Worm (Caenorhabditis elegans) whole organism, L3 larva: ENCODE results near the gene T13F2.2.
A peak's percentile ranks its signal among the peaks of the same experiment; 100 is the strongest.

Source experiments
- R02D3.7 ChIP-seq: fragments of 150-350 bp; optimal IDR thresholded peaks from 2 replicates; lab custom pipeline; 2014; ENCODE audit warnings: missing biosample characterization, missing genetic modification characterization
- ZK546.5 ChIP-seq: sonication (generic microtip); optimal IDR thresholded peaks from 2 replicates; lab custom pipeline; 2017; ENCODE audit warnings: missing biosample characterization, missing genetic modification characterization
- aly-2 ChIP-seq: fragments of 150-350 bp; optimal IDR thresholded peaks from 2 replicates; lab custom pipeline; 2014; ENCODE audit warnings: missing biosample characterization, missing genetic modification characterization
- ama-1 ChIP-seq: fragments of 150-350 bp; optimal IDR thresholded peaks from 2 replicates; lab custom pipeline; 2018
- ceh-28 ChIP-seq: fragments of 150-350 bp; optimal IDR thresholded peaks from 2 replicates; lab custom pipeline; 2014; ENCODE audit warnings: missing biosample characterization, missing genetic modification reagents, missing genetic modification characterization
- ceh-82 ChIP-seq: fragments of 150-350 bp; optimal IDR thresholded peaks from 2 replicates; lab custom pipeline; 2014; ENCODE audit warnings: missing biosample characterization, missing genetic modification characterization
- ceh-9 ChIP-seq: sonication (generic microtip); optimal IDR thresholded peaks from 2 replicates; lab custom pipeline; 2018; ENCODE audit warnings: missing biosample characterization, missing genetic modification characterization
- daf-12 ChIP-seq: fragments of 150-350 bp; optimal IDR thresholded peaks from 2 replicates; lab custom pipeline; 2014; ENCODE audit warnings: missing biosample characterization, missing genetic modification reagents, missing genetic modification characterization
- egl-27 ChIP-seq: sonication (generic microtip); optimal IDR thresholded peaks from 4 replicates; lab custom pipeline; 2017; ENCODE audit warnings: missing biosample characterization, missing genetic modification reagents, missing genetic modification characterization
- egl-5 ChIP-seq: fragments of 150-350 bp; optimal IDR thresholded peaks from 2 replicates; lab custom pipeline; 2017; ENCODE audit warnings: missing biosample characterization, missing genetic modification reagents, missing genetic modification characterization, inconsistent platforms
- elt-1 ChIP-seq: fragments of 150-350 bp; optimal IDR thresholded peaks from 2 replicates; lab custom pipeline; 2014; ENCODE audit warnings: missing biosample characterization, missing genetic modification characterization
- elt-2 ChIP-seq: sonication (generic microtip); optimal IDR thresholded peaks from 2 replicates; lab custom pipeline; 2016; ENCODE audit warnings: missing genetic modification reagents, mild to moderate bottlenecking, missing genetic modification characterization, missing compliant biosample characterization
- eor-1 ChIP-seq, 2 experiments: fragments of 150-350 bp; optimal IDR thresholded peaks; 2 replicates each; lab custom pipeline; 2014 to 2018; ENCODE audit warnings: missing biosample characterization in 2 of 2, missing genetic modification characterization in 2 of 2
- fkh-10 ChIP-seq: sonication (generic microtip); optimal IDR thresholded peaks from 2 replicates; lab custom pipeline; 2017; ENCODE audit warnings: missing biosample characterization, missing genetic modification reagents, missing genetic modification characterization
- fkh-2 ChIP-seq: fragments of 150-350 bp; optimal IDR thresholded peaks from 2 replicates; lab custom pipeline; 2014; ENCODE audit warnings: missing biosample characterization, missing genetic modification reagents, missing genetic modification characterization
- fos-1 ChIP-seq: fragments of 150-350 bp; optimal IDR thresholded peaks from 2 replicates; lab custom pipeline; 2014; ENCODE audit warnings: missing biosample characterization, missing genetic modification characterization
- hmg-11 ChIP-seq: sonication (generic microtip); optimal IDR thresholded peaks from 2 replicates; lab custom pipeline; 2016; ENCODE audit warnings: missing genetic modification characterization, missing compliant biosample characterization
- jun-1 ChIP-seq: fragments of 150-350 bp; optimal IDR thresholded peaks from 2 replicates; lab custom pipeline; 2014; ENCODE audit warnings: missing biosample characterization, missing genetic modification reagents, missing genetic modification characterization
- lin-15B ChIP-seq: fragments of 150-350 bp; optimal IDR thresholded peaks from 2 replicates; lab custom pipeline; 2014; ENCODE audit warnings: missing biosample characterization, missing genetic modification characterization
- lin-39 ChIP-seq: fragments of 150-350 bp; optimal IDR thresholded peaks from 2 replicates; lab custom pipeline; 2018; ENCODE audit warnings: missing biosample characterization, missing genetic modification reagents, missing genetic modification characterization
- lsy-12 ChIP-seq: sonication (generic microtip); optimal IDR thresholded peaks from 2 replicates; lab custom pipeline; 2016; ENCODE audit warnings: mild to moderate bottlenecking, missing genetic modification characterization, missing compliant biosample characterization
- mml-1 ChIP-seq: fragments of 150-350 bp; sonication (generic microtip); optimal IDR thresholded peaks from 3 replicates; lab custom pipeline; 2014; ENCODE audit warnings: missing biosample characterization, missing genetic modification characterization
- nfya-1 ChIP-seq: sonication (generic microtip); optimal IDR thresholded peaks from 2 replicates; lab custom pipeline; 2017; ENCODE audit warnings: missing genetic modification characterization, mild to moderate bottlenecking, missing compliant biosample characterization, antibody characterized with exemption, moderate library complexity; ENCODE audit not compliant: insufficient read depth
- nhr-11 ChIP-seq: fragments of 150-350 bp; optimal IDR thresholded peaks from 2 replicates; lab custom pipeline; 2014; ENCODE audit warnings: missing biosample characterization, missing genetic modification characterization
- nhr-12 ChIP-seq: fragments of 150-350 bp; optimal IDR thresholded peaks from 2 replicates; lab custom pipeline; 2014; ENCODE audit warnings: missing biosample characterization, missing genetic modification characterization
- nhr-25 ChIP-seq: sonication (generic microtip); optimal IDR thresholded peaks from 2 replicates; lab custom pipeline; 2017; ENCODE audit warnings: missing biosample characterization, missing genetic modification characterization
- nhr-43 ChIP-seq: sonication (generic microtip); optimal IDR thresholded peaks from 2 replicates; lab custom pipeline; 2016; ENCODE audit warnings: mild to moderate bottlenecking, missing genetic modification characterization, missing compliant biosample characterization; ENCODE audit not compliant: poor library complexity, severe bottlenecking
- nhr-76 ChIP-seq: fragments of 150-350 bp; sonication (generic microtip); optimal IDR thresholded peaks from 5 replicates; lab custom pipeline; 2014; ENCODE audit warnings: missing biosample characterization, missing genetic modification characterization
- nhr-77 ChIP-seq: fragments of 150-350 bp; optimal IDR thresholded peaks from 2 replicates; lab custom pipeline; 2014; ENCODE audit warnings: missing biosample characterization, missing genetic modification characterization
- pha-4 ChIP-seq: fragments of 150-350 bp; optimal IDR thresholded peaks from 2 replicates; lab custom pipeline; 2014; ENCODE audit warnings: missing biosample characterization, missing genetic modification reagents, missing genetic modification characterization
- pqm-1 ChIP-seq: fragments of 150-350 bp; optimal IDR thresholded peaks from 2 replicates; lab custom pipeline; 2017; ENCODE audit warnings: missing biosample characterization, missing genetic modification characterization, inconsistent platforms
- sea-2 ChIP-seq: fragments of 150-350 bp; sonication (generic microtip); optimal IDR thresholded peaks from 4 replicates; lab custom pipeline; 2014; ENCODE audit warnings: missing biosample characterization, missing genetic modification reagents, missing genetic modification characterization
- skn-1 ChIP-seq: fragments of 150-350 bp; optimal IDR thresholded peaks from 2 replicates; lab custom pipeline; 2014; ENCODE audit warnings: missing biosample characterization, missing genetic modification characterization
- unc-39 ChIP-seq: sonication (generic microtip); optimal IDR thresholded peaks from 4 replicates; lab custom pipeline; 2017; ENCODE audit warnings: missing biosample characterization, missing genetic modification characterization
- unc-62 ChIP-seq: fragments of 150-350 bp; sonication (generic microtip); optimal IDR thresholded peaks from 4 replicates; lab custom pipeline; 2014; ENCODE audit warnings: missing biosample characterization, missing genetic modification reagents, missing genetic modification characterization
- zag-1 ChIP-seq: fragments of 150-350 bp; optimal IDR thresholded peaks from 2 replicates; lab custom pipeline; 2014; ENCODE audit warnings: missing biosample characterization, missing genetic modification characterization
- ztf-11 ChIP-seq: fragments of 150-350 bp; optimal IDR thresholded peaks from 2 replicates; lab custom pipeline; 2014; ENCODE audit warnings: missing biosample characterization, missing genetic modification characterization
- ztf-4 ChIP-seq: fragments of 150-350 bp; optimal IDR thresholded peaks from 2 replicates; lab custom pipeline; 2014; ENCODE audit warnings: missing biosample characterization, missing genetic modification characterization

T13F2.2 gene

ce11 chrIV:9802711-9803110 is 5.6 kb upstream of the T13F2.2 start, which contains the start of gene fat-3:
fat-3 (plus strand) TSS chrIV:9803023.
- TF ChIP-seq ceh-9 (tag; lab: Kevin White, UChicago) (no peak), elt-2 (tag; lab: Kevin White, UChicago) (peak; percentile 78), egl-27 (no peak), jun-1 (tag; lab: Kevin White, UChicago) (no peak), fos-1 (tag; lab: Kevin White, UChicago) (no peak), nhr-43 (peak; percentile 15), lin-15B (tag; lab: Kevin White, UChicago) (no peak), egl-5 (tag; lab: Kevin White, UChicago) (no peak), R02D3.7 (no peak), ceh-28 (tag; lab: Kevin White, UChicago) (peak; percentile 46), ztf-4 (tag; lab: Kevin White, UChicago) (no peak), ceh-82 (tag; lab: Kevin White, UChicago) (no peak), lin-39 (tag; lab: Kevin White, UChicago) (no peak), nhr-77 (tag; lab: Kevin White, UChicago) (no peak), sea-2 (GFP tag; lab: Kevin White, UChicago) (no peak), elt-1 (tag; lab: Kevin White, UChicago) (no peak), skn-1 (tag; lab: Kevin White, UChicago) (peak; percentile 9), unc-62 (GFP tag; lab: Kevin White, UChicago) (no peak), pqm-1 (tag; lab: Kevin White, UChicago) (peak; percentile 63), eor-1 (tag; optimal IDR thresholded peaks at IDR 0.05; lab: Kevin White, UChicago) (no peak), mml-1 (tag; lab: Kevin White, UChicago) (no peak), pha-4 (tag; lab: Kevin White, UChicago) (peak; percentile 19), aly-2 (tag; lab: Kevin White, UChicago) (no peak)

- TF ChIP-seq elt-2 (tag; lab: Kevin White, UChicago), result peak; percentile 98
- no peak for TF ChIP-seq sea-2 (GFP tag; lab: Kevin White, UChicago)
- no peak for TF ChIP-seq lsy-12 (tag; lab: Kevin White, UChicago)
- TF ChIP-seq nhr-25 (tag; lab: Kevin White, UChicago), result no peak
- TF ChIP-seq zag-1 (tag; lab: Kevin White, UChicago), result no peak
- no peak for TF ChIP-seq lin-39 (tag; lab: Kevin White, UChicago)
- no peak for TF ChIP-seq fos-1 (tag; lab: Kevin White, UChicago)
- TF ChIP-seq ceh-28 (tag; lab: Kevin White, UChicago), result no peak
- TF ChIP-seq ama-1 (lab: Kevin White, UChicago), result peak; percentile 56
- no peak for TF ChIP-seq nhr-76 (tag; lab: Kevin White, UChicago)
- TF ChIP-seq unc-62 (GFP tag; lab: Kevin White, UChicago), result no peak
- no peak for TF ChIP-seq egl-5 (tag; lab: Kevin White, UChicago)
- no peak for TF ChIP-seq nhr-43
- TF ChIP-seq nhr-11, result no peak
- no peak for TF ChIP-seq ZK546.5 (tag; lab: Kevin White, UChicago)
- TF ChIP-seq mml-1 (tag; lab: Kevin White, UChicago), result no peak
- TF ChIP-seq pha-4 (tag; lab: Kevin White, UChicago), result peak; percentile 66
- no peak for TF ChIP-seq nhr-77 (tag; lab: Kevin White, UChicago)
- no peak for TF ChIP-seq unc-39
- no peak for TF ChIP-seq aly-2 (tag; lab: Kevin White, UChicago)
- TF ChIP-seq ztf-4 (tag; lab: Kevin White, UChicago), result no peak
- TF ChIP-seq jun-1 (tag; lab: Kevin White, UChicago), result peak; percentile 82
- TF ChIP-seq fkh-2 (tag; lab: Kevin White, UChicago), result no peak
- TF ChIP-seq pqm-1 (tag; lab: Kevin White, UChicago), result peak; percentile 99
- TF ChIP-seq egl-27, result no peak
- no peak for TF ChIP-seq ceh-82 (tag; lab: Kevin White, UChicago)
- no peak for TF ChIP-seq nfya-1 (tag; lab: Kevin White, UChicago)
- TF ChIP-seq nhr-12 (tag; lab: Kevin White, UChicago), result no peak
- no peak for TF ChIP-seq ceh-9 (tag; lab: Kevin White, UChicago)
- no peak for TF ChIP-seq fkh-10
Measured at ce11 chrIV:9801418-9801817, 4.3 kb upstream of the T13F2.2 start.

ce11 chrIV:9799664-9800063 is 2.5 kb upstream of the T13F2.2 start:
- TF ChIP-seq elt-2 (tag; lab: Kevin White, UChicago), result peak; percentile 72
- no peak for TF ChIP-seq daf-12
- no peak for TF ChIP-seq ama-1 (lab: Kevin White, UChicago)
- peak; percentile 32 for TF ChIP-seq pqm-1 (tag; lab: Kevin White, UChicago)
- TF ChIP-seq pha-4 (tag; lab: Kevin White, UChicago), result peak; percentile 61
- no peak for TF ChIP-seq nhr-12 (tag; lab: Kevin White, UChicago)
- no peak for TF ChIP-seq fos-1 (tag; lab: Kevin White, UChicago)
- TF ChIP-seq hmg-11, result no peak
- no peak for TF ChIP-seq ztf-11
- TF ChIP-seq nhr-11, result no peak
- TF ChIP-seq nhr-77 (tag; lab: Kevin White, UChicago), result no peak
- no peak for TF ChIP-seq sea-2 (GFP tag; lab: Kevin White, UChicago)
- TF ChIP-seq ceh-9 (tag; lab: Kevin White, UChicago), result no peak
- no peak for TF ChIP-seq unc-39
- no peak for TF ChIP-seq nhr-43
- no peak for TF ChIP-seq aly-2 (tag; lab: Kevin White, UChicago)
- TF ChIP-seq, all 47 proteins: peak for 3
